Worm (Caenorhabditis elegans) whole organism, L4 larva: ENCODE results near the gene nhr-95.

ENCODE experiments used
- F37D6.2 ChIP-seq: sonication (generic microtip); optimal IDR thresholded peaks from 2 replicates; lab custom pipeline; 2016; ENCODE audit warnings: mild to moderate bottlenecking, missing genetic modification characterization, missing compliant biosample characterization
- F44E2.7 ChIP-seq: fragments of 200-800 bp; sonication (Bioruptor generic); IDR thresholded peaks from 2 replicates; pipeline ENCODE4 v2.1.2; 2022; ENCODE audit warnings: missing genetic modification characterization, missing compliant biosample characterization
- Y105C5A.15 ChIP-seq: fragments of 200-800 bp; sonication (Bioruptor generic); IDR thresholded peaks from 2 replicates; pipeline ENCODE4 v1.3.6; 2022; ENCODE audit warnings: missing genetic modification characterization, missing compliant biosample characterization
- aha-1 ChIP-seq: fragments of 150-350 bp; peaks from one replicate; lab custom pipeline; 2014; ENCODE audit warnings: missing biosample characterization, missing genetic modification characterization
- ama-1 ChIP-seq: fragments of 150-350 bp; optimal IDR thresholded peaks from 2 replicates; lab custom pipeline; 2014; ENCODE audit warnings: inconsistent platforms, mixed read lengths
- ceh-28 ChIP-seq: fragments of 150-350 bp; optimal IDR thresholded peaks from 2 replicates; lab custom pipeline; 2014; ENCODE audit warnings: missing biosample characterization, missing genetic modification reagents, missing genetic modification characterization
- dmd-8 ChIP-seq: fragments of 200-800 bp; sonication (Bioruptor generic); IDR thresholded peaks from 2 replicates; pipeline ENCODE4 v1.3.6; 2022; ENCODE audit warnings: missing genetic modification characterization, missing compliant biosample characterization
- fkh-10 ChIP-seq: fragments of 150-350 bp; optimal IDR thresholded peaks from 2 replicates; lab custom pipeline; 2014; ENCODE audit warnings: missing biosample characterization, missing genetic modification reagents, missing genetic modification characterization
- fos-1 ChIP-seq: fragments of 150-350 bp; optimal IDR thresholded peaks from 2 replicates; lab custom pipeline; 2014; ENCODE audit warnings: missing biosample characterization, missing genetic modification characterization
- jun-1 ChIP-seq: fragments of 150-350 bp; optimal IDR thresholded peaks from 2 replicates; lab custom pipeline; 2014; ENCODE audit warnings: missing biosample characterization, missing genetic modification reagents, missing genetic modification characterization
- lim-7 ChIP-seq: fragments of 200-800 bp; sonication (Bioruptor generic); IDR thresholded peaks from 2 replicates; pipeline ENCODE4 v1.3.6; 2022; ENCODE audit warnings: missing genetic modification characterization, missing compliant biosample characterization
- lin-39 ChIP-seq: fragments of 150-350 bp; optimal IDR thresholded peaks from 2 replicates; lab custom pipeline; 2014; ENCODE audit warnings: missing biosample characterization, missing genetic modification reagents, missing genetic modification characterization
- mdl-1 ChIP-seq, 2 experiments: fragments of 150-350 bp in 1 of 2; sonication (generic microtip) in 1 of 2; optimal IDR thresholded peaks; 2 replicates each; lab custom pipeline; 2014 to 2017; ENCODE audit warnings: missing biosample characterization in 2 of 2, missing genetic modification characterization in 2 of 2
- nhr-10 ChIP-seq: fragments of 150-350 bp; optimal IDR thresholded peaks from 2 replicates; lab custom pipeline; 2014; ENCODE audit warnings: missing biosample characterization, missing genetic modification characterization
- nhr-102 ChIP-seq: sonication (generic microtip); optimal IDR thresholded peaks from 2 replicates; lab custom pipeline; 2016; ENCODE audit warnings: mild to moderate bottlenecking, missing genetic modification characterization, moderate library complexity, missing compliant biosample characterization
- nhr-41 ChIP-seq: fragments of 200-800 bp; sonication (Bioruptor generic); IDR thresholded peaks from 2 replicates; pipeline ENCODE4 v1.3.6; 2022; ENCODE audit warnings: missing genetic modification reagents, missing genetic modification characterization, missing compliant biosample characterization
- nhr-42 ChIP-seq: fragments of 200-800 bp; sonication (Bioruptor generic); IDR thresholded peaks from 2 replicates; pipeline ENCODE4 v1.3.6; 2022; ENCODE audit warnings: missing genetic modification characterization, missing compliant biosample characterization
- nhr-77 ChIP-seq: fragments of 150-350 bp; optimal IDR thresholded peaks from 2 replicates; lab custom pipeline; 2014; ENCODE audit warnings: missing biosample characterization, missing genetic modification characterization
- rbr-2 ChIP-seq: sonication (generic microtip); optimal IDR thresholded peaks from 2 replicates; lab custom pipeline; 2016; ENCODE audit warnings: missing genotype, missing genetic modification characterization, missing compliant biosample characterization
- snpc-1.2 ChIP-seq: fragments of 200-800 bp; sonication (Bioruptor generic); IDR thresholded peaks from 2 replicates; pipeline ENCODE4 v1.3.6; 2022; ENCODE audit warnings: missing genetic modification reagents, missing genetic modification characterization, missing compliant biosample characterization
- tag-97 ChIP-seq: fragments of 200-800 bp; sonication (Bioruptor generic); IDR thresholded peaks from 2 replicates; pipeline ENCODE4 v1.3.6; 2022; ENCODE audit warnings: missing genetic modification characterization, missing compliant biosample characterization
- tra-1 ChIP-seq: fragments of 200-800 bp; sonication (Bioruptor generic); IDR thresholded peaks from 2 replicates; pipeline ENCODE4 v1.3.6; 2022; ENCODE audit warnings: missing genetic modification reagents, missing genetic modification characterization, missing compliant biosample characterization
- unc-62 ChIP-seq, 3 experiments: fragments of 150-350 bp in 1 of 3; sonication (generic microtip); optimal IDR thresholded peaks in 2 of 3; peaks in 1 of 3; 1 replicate in 1 of 3; 2 replicates in 2 of 3; lab custom pipeline; 2014 to 2017; ENCODE audit warnings: missing biosample characterization in 3 of 3, missing genetic modification characterization in 3 of 3, missing genetic modification reagents in 3 of 3, missing genotype in 1 of 3
- zag-1 ChIP-seq: fragments of 150-350 bp; optimal IDR thresholded peaks from 2 replicates; lab custom pipeline; 2014; ENCODE audit warnings: missing biosample characterization, missing genetic modification characterization
- zip-11 ChIP-seq: fragments of 200-800 bp; sonication (Bioruptor generic); IDR thresholded peaks from 2 replicates; pipeline ENCODE4 v1.3.6; 2022; ENCODE audit warnings: missing genetic modification characterization, missing compliant biosample characterization
- zip-2 ChIP-seq: fragments of 150-350 bp; optimal IDR thresholded peaks from 2 replicates; lab custom pipeline; 2014; ENCODE audit warnings: missing biosample characterization, missing genetic modification characterization
- ztf-11 ChIP-seq: fragments of 150-350 bp; optimal IDR thresholded peaks from 2 replicates; lab custom pipeline; 2014; ENCODE audit warnings: missing biosample characterization, missing genetic modification characterization

nhr-95 gene

ce11 chrV:19118312-19118711 is 35.9 kb upstream of the nhr-95 start, which contains the start of gene pro-3:
TSS of gene pro-3 (minus strand) at chrV:19118412.
- TF ChIP-seq nhr-10 (tag; lab: Kevin White, UChicago), result no peak
- TF ChIP-seq lim-7 (GFP tag; lab: Robert Waterston, UW), result no peak
- no peak for TF ChIP-seq fos-1
- no peak for TF ChIP-seq nhr-41
- no peak for TF ChIP-seq nhr-42 (GFP tag; lab: Robert Waterston, UW)
- no peak for TF ChIP-seq ama-1
- no peak for TF ChIP-seq aha-1 (tag; lab: Kevin White, UChicago)
- no peak for TF ChIP-seq F44E2.7 (GFP tag; lab: Robert Waterston, UW)
- no peak for TF ChIP-seq tra-1 (GFP tag; lab: Robert Waterston, UW)
- no peak for TF ChIP-seq zip-2 (tag; lab: Kevin White, UChicago)
- no peak for TF ChIP-seq zip-11 (GFP tag; lab: Robert Waterston, UW)
- TF ChIP-seq rbr-2 (tag; lab: Kevin White, UChicago), result no peak
- no peak for TF ChIP-seq lin-39 (tag; lab: Kevin White, UChicago)
- no peak for TF ChIP-seq tag-97 (GFP tag; lab: Robert Waterston, UW)
- no peak for TF ChIP-seq zag-1
- TF ChIP-seq snpc-1.2 (GFP tag; lab: Robert Waterston, UW), result no peak

ce11 chrV:19116872-19117372 is 34.5 kb upstream of the nhr-95 start:
- TF ChIP-seq dmd-8 (GFP tag; lab: Robert Waterston, UW) (no peak), nhr-77 (tag; lab: Kevin White, UChicago) (no peak), ztf-11 (tag; lab: Kevin White, UChicago) (no peak), Y105C5A.15 (GFP tag; lab: Robert Waterston, UW) (no peak), fkh-10 (GFP tag; lab: Kevin White, UChicago) (no peak), ceh-28 (tag; lab: Kevin White, UChicago) (peak; percentile 84), mdl-1 (tag; optimal IDR thresholded peaks at IDR 0.05; lab: Kevin White, UChicago) (no peak)

ce11 chrV:19112590-19112989 is 30.1 kb upstream of the nhr-95 start:
- TF ChIP-seq ceh-28 (tag; lab: Kevin White, UChicago), result peak; percentile 73

ce11 chrV:19107065-19107464 is 24.6 kb upstream of the nhr-95 start:
- TF ChIP-seq ceh-28 (tag; lab: Kevin White, UChicago) (peak; percentile 86), F37D6.2 (tag; lab: Kevin White, UChicago) (no peak)

- TF ChIP-seq ceh-28 (tag; lab: Kevin White, UChicago), result peak; percentile 93
Observed at ce11 chrV:19101589-19102201, 19.3 kb upstream of the nhr-95 start, which contains the start of gene zhp-4. TSS of gene zhp-4 (minus strand) at chrV:19101786.

ce11 chrV:19100663-19101062 is 18.2 kb upstream of the nhr-95 start:
- peak; percentile 32 for TF ChIP-seq ceh-28 (tag; lab: Kevin White, UChicago)

ce11 chrV:19100139-19100538 is 17.7 kb upstream of the nhr-95 start:
- TF ChIP-seq ceh-28 (tag; lab: Kevin White, UChicago), result peak; percentile 73

- TF ChIP-seq unc-62 (GFP tag; optimal IDR thresholded peaks at IDR 0.05 in 1 of 2; lab: Kevin White, UChicago) (peak in 1 of 2 experiments; percentile 16), unc-62 (tag; optimal IDR thresholded peaks at IDR 0.05; lab: Kevin White, UChicago) (no peak), jun-1 (tag; lab: Kevin White, UChicago) (no peak), ceh-28 (tag; lab: Kevin White, UChicago) (peak; percentile 91), nhr-102 (tag; lab: Kevin White, UChicago) (no peak)
Observed at ce11 chrV:19099504-19099903, 17.1 kb upstream of the nhr-95 start.
